Fruit fly (Drosophila melanogaster): Measurements from ENCODE around the gene IntS12.

- peak; percentile 45 for TF ChIP-seq Eip75B (GFP tag; optimal IDR thresholded peaks at IDR 0.05)
- TF ChIP-seq Sox102F (GFP tag; optimal IDR thresholded peaks at IDR 0.05): peak; percentile 51
- TF ChIP-seq CG15336 (GFP tag; IDR thresholded peaks at IDR 0.05): peak; percentile 62
- TF ChIP-seq CG6854 (GFP tag; optimal IDR thresholded peaks at IDR 0.05): no peak
- peak; percentile 37 for TF ChIP-seq vri (GFP tag; optimal IDR thresholded peaks at IDR 0.05)
- TF ChIP-seq CG8119 (GFP tag; IDR thresholded peaks at IDR 0.05): peak; percentile 67
- TF ChIP-seq Blimp-1 (GFP tag; optimal IDR thresholded peaks at IDR 0.05): no peak
- TF ChIP-seq CG11902 (GFP tag; optimal IDR thresholded peaks at IDR 0.05): peak; percentile 4
- TF ChIP-seq CG8319 (GFP tag; optimal IDR thresholded peaks at IDR 0.05): no peak
Measured at dm6 chr3R:26893621-26894316, 30.6 kb downstream of the IntS12 start.

Data from whole organism, prepupa.